Worm (Caenorhabditis elegans) whole organism, midembryonic: ENCODE data around the gene srab-21.

Source experiments
- T22C8.4 ChIP-seq: fragments of 200-800 bp; sonication (Bioruptor generic); IDR thresholded peaks from 2 replicates; pipeline ENCODE4 v1.3.6; 2022; ENCODE audit warnings: missing genetic modification characterization, missing compliant biosample characterization
- klf-2 ChIP-seq: fragments of 200-800 bp; sonication (Bioruptor generic); conservative IDR thresholded peaks from 2 replicates; pipeline ENCODE4 v1.3.6; 2022; ENCODE audit warnings: missing genetic modification reagents, missing genetic modification characterization, missing compliant biosample characterization
- med-1 ChIP-seq: sonication (generic microtip); optimal IDR thresholded peaks from 2 replicates; lab custom pipeline; 2017; ENCODE audit warnings: missing genetic modification characterization, mild to moderate bottlenecking, missing compliant biosample characterization, antibody characterized with exemption, missing genetic modification reagents; ENCODE audit not compliant: insufficient read depth
- tab-1 ChIP-seq: fragments of 200-800 bp; sonication (Bioruptor generic); IDR thresholded peaks from 2 replicates; pipeline ENCODE4 v1.3.6; 2022; ENCODE audit warnings: missing genetic modification characterization, missing compliant biosample characterization

ce11 chrV:3431535-3431990 lies 7.3 kb upstream of the srab-21 start, which contains the start of the genes T20D4.19 and srj-9:
- TF ChIP-seq klf-2 (no peak), tab-1 (GFP tag; lab: Robert Waterston, UW) (no peak), T22C8.4 (GFP tag; lab: Robert Waterston, UW) (no peak), med-1 (GFP tag; lab: Kevin White, UChicago) (no peak)
